Worm (Caenorhabditis elegans): Measurements from ENCODE around the gene F21D9.3.

DNA sequence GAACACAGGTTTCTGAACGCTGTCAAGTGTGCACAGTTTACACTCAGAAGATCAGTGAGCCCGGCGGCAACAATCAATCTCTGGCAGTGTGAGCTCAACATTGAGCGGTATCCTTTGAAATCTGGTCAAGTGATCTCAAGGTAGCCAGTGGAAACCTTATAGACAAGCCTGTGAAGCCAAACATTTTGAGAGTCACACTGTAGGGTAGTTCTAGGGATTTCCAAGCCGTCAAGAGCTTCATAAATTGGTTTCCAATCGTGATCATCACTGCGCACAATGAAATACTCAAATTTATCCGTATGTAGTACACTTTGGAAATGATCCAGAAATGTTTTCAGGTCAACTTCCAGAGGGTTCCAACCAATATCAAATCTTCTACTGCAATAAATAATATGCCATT, 49.4 kb upstream of the F21D9.3 start, which contains the start of gene F55C9.15:
- TF ChIP-seq lsy-2 (tag; optimal IDR thresholded peaks at IDR 0.05) = no peak
- TF ChIP-seq nhr-71 (tag; optimal IDR thresholded peaks at IDR 0.05) = no peak
- no peak for TF ChIP-seq unc-30 (tag; optimal IDR thresholded peaks at IDR 0.05)
- TF ChIP-seq rnt-1 (tag; optimal IDR thresholded peaks at IDR 0.05) = no peak
- TF ChIP-seq lin-35 (GFP tag; optimal IDR thresholded peaks at IDR 0.05) = no peak
- no peak for TF ChIP-seq mep-1 (tag; optimal IDR thresholded peaks at IDR 0.05)

Measured in whole organism, L1 larva.